Worm (Caenorhabditis elegans): ENCODE data around the gene ugt-18.

The ugt-18 gene

ce11 chrV:12795927-12796326, 24.1 kb upstream of the ugt-18 start:
- TF ChIP-seq elt-2 (tag; optimal IDR thresholded peaks at IDR 0.05) (peak; percentile 35), ztf-4 (tag; optimal IDR thresholded peaks at IDR 0.05) (no peak), pqm-1 (tag; optimal IDR thresholded peaks at IDR 0.05) (peak; percentile 75)

ce11 chrV:12796908-12797490, 23.1 kb upstream of the ugt-18 start:
- TF ChIP-seq elt-2 (tag; optimal IDR thresholded peaks at IDR 0.05) (peak; percentile 76), nhr-28 (tag; optimal IDR thresholded peaks at IDR 0.05) (no peak)

- no peak for TF ChIP-seq ceh-82 (tag; optimal IDR thresholded peaks at IDR 0.05)
- TF ChIP-seq snpc-4 (tag; optimal IDR thresholded peaks at IDR 0.05), result no peak
- TF ChIP-seq elt-2 (tag; optimal IDR thresholded peaks at IDR 0.05), result peak; percentile 22
- TF ChIP-seq skn-1 (tag; optimal IDR thresholded peaks at IDR 0.05), result no peak
- TF ChIP-seq pqm-1 (tag; optimal IDR thresholded peaks at IDR 0.05), result peak; percentile 9
These were observed 22.1 kb upstream of the ugt-18 start, which contains the start of gene ugt-6 for ce11 chrV:12797992-12798391. ugt-6 (minus strand) TSS chrV:12798224.

ce11 chrV:12800171-12800570, 19.9 kb upstream of the ugt-18 start, which contains the start of gene ugt-3:
ugt-3 (minus strand) TSS chrV:12800271.
- TF ChIP-seq nhr-25 (tag; optimal IDR thresholded peaks at IDR 0.05) (no peak), nhr-23 (tag; optimal IDR thresholded peaks at IDR 0.05) (no peak), nhr-12 (tag; optimal IDR thresholded peaks at IDR 0.05) (no peak), egl-27 (tag; optimal IDR thresholded peaks at IDR 0.05) (no peak), zag-1 (tag; optimal IDR thresholded peaks at IDR 0.05) (no peak), unc-39 (tag; optimal IDR thresholded peaks at IDR 0.05) (no peak), fos-1 (tag; optimal IDR thresholded peaks at IDR 0.05) (no peak), lin-39 (tag; optimal IDR thresholded peaks at IDR 0.05) (no peak), elt-2 (tag; optimal IDR thresholded peaks at IDR 0.05) (no peak), ZK546.5 (tag; optimal IDR thresholded peaks at IDR 0.05) (no peak), lin-15B (tag; optimal IDR thresholded peaks at IDR 0.05) (no peak), jun-1 (tag; optimal IDR thresholded peaks at IDR 0.05) (no peak), nhr-76 (tag; optimal IDR thresholded peaks at IDR 0.05) (no peak), unc-62 (GFP tag; optimal IDR thresholded peaks at IDR 0.05) (no peak), ceh-9 (tag; optimal IDR thresholded peaks at IDR 0.05) (no peak), R02D3.7 (tag; optimal IDR thresholded peaks at IDR 0.05) (no peak), eor-1 (tag; optimal IDR thresholded peaks at IDR 0.05) (no peak), nhr-77 (tag; optimal IDR thresholded peaks at IDR 0.05) (no peak), elt-1 (tag; optimal IDR thresholded peaks at IDR 0.05) (no peak), sea-2 (GFP tag; optimal IDR thresholded peaks at IDR 0.05) (no peak)

ce11 chrV:12803274-12803673, 16.8 kb upstream of the ugt-18 start, which contains the start of gene srbc-45:
srbc-45 (plus strand) TSS chrV:12803574.
- TF ChIP-seq jun-1 (tag; optimal IDR thresholded peaks at IDR 0.05) (no peak), fkh-2 (tag; optimal IDR thresholded peaks at IDR 0.05) (no peak), ceh-9 (tag; optimal IDR thresholded peaks at IDR 0.05) (no peak), mml-1 (tag; optimal IDR thresholded peaks at IDR 0.05) (no peak), nhr-67 (tag; optimal IDR thresholded peaks at IDR 0.05) (no peak), nhr-23 (tag; optimal IDR thresholded peaks at IDR 0.05) (no peak), ZK546.5 (tag; optimal IDR thresholded peaks at IDR 0.05) (no peak), nhr-25 (tag; optimal IDR thresholded peaks at IDR 0.05) (no peak), ztf-4 (tag; optimal IDR thresholded peaks at IDR 0.05) (no peak), mdl-1 (tag; optimal IDR thresholded peaks at IDR 0.05) (no peak), elt-3 (tag; optimal IDR thresholded peaks at IDR 0.05) (no peak), nhr-76 (tag; optimal IDR thresholded peaks at IDR 0.05) (no peak), hmg-11 (tag; optimal IDR thresholded peaks at IDR 0.05) (no peak), tbx-2 (tag; optimal IDR thresholded peaks at IDR 0.05) (no peak), egl-27 (tag; optimal IDR thresholded peaks at IDR 0.05) (no peak), nfya-1 (tag; optimal IDR thresholded peaks at IDR 0.05; ENCODE audit: insufficient read depth) (no peak), daf-12 (tag; optimal IDR thresholded peaks at IDR 0.05) (no peak)
